Worm (Caenorhabditis elegans): ENCODE results near the gene C32B5.15.

DNA sequence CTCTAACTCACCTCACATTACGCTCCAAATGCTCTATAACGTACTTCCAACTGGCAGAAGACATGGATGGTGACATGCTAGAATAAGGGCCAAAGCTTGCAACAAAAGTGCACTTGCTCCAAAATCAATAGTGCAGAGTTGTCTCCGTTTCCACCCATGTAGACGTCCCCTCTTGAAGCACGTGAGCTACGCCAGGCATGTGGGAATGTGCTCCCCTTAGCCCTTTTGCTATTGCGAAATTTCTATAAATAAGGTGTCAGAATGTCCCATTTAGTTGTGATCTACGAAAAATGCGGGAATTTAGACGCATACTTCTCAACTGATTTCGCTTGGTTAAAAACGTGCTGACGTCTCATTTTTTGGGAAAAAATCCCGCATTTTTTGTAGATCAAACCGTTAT, 22.4 kb downstream of the C32B5.15 start:
- no peak for TF ChIP-seq nhr-237 (tag; optimal IDR thresholded peaks at IDR 0.05)
- no peak for TF ChIP-seq egl-27 (tag; optimal IDR thresholded peaks at IDR 0.05)
- TF ChIP-seq nhr-77 (tag; optimal IDR thresholded peaks at IDR 0.05): no peak
- no peak for TF ChIP-seq nhr-67 (tag; optimal IDR thresholded peaks at IDR 0.05)
- no peak for TF ChIP-seq hmg-11 (tag; optimal IDR thresholded peaks at IDR 0.05)
- TF ChIP-seq jun-1 (tag; optimal IDR thresholded peaks at IDR 0.05): no peak
- no peak for TF ChIP-seq lsy-12 (tag; optimal IDR thresholded peaks at IDR 0.05)
- TF ChIP-seq elt-2 (tag; optimal IDR thresholded peaks at IDR 0.05): no peak
- TF ChIP-seq unc-39 (tag; optimal IDR thresholded peaks at IDR 0.05): no peak
- TF ChIP-seq unc-62 (GFP tag; optimal IDR thresholded peaks at IDR 0.05): no peak
- no peak for TF ChIP-seq ceh-82 (tag; optimal IDR thresholded peaks at IDR 0.05)
- TF ChIP-seq R02D3.7 (tag; optimal IDR thresholded peaks at IDR 0.05): no peak
